Fruit fly (Drosophila melanogaster) whole organism: ENCODE results near the gene app.

Source experiments
- Dll ChIP-seq: fragments of >200 bp; optimal IDR thresholded peaks from 2 replicates; lab custom pipeline; 2017
- psq ChIP-seq: fragments of >200 bp; optimal IDR thresholded peaks from 2 replicates; lab custom pipeline; 2017

DNA sequence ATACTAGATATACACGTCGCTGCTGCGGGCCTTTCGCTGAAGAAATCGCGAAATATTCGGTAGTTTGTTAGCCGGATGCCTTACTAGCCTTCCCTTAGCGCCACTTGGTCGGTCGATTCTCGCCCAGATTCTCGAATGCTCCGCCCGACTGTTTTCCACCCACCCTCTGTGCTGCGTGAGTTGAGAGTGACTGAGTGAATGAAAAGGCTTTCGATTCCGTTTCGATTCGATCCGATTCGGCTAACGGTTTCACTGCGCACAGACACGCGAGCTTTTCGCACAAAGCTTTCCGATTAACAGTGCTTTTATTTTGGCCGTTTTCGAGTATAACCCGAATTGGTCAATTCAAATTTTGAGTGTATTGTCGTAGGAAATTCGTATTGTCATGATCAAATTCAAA is 62.9 kb downstream of the app start, which contains the start of gene Ak1:
- no peak for TF ChIP-seq Dll (lab: Kevin White, UChicago)
- no peak for TF ChIP-seq psq
